Worm (Caenorhabditis elegans) whole organism, early embryonic: ENCODE measurements around the gene C06B3.1.
"Not testable (repeated sequence)": the region's sequence is repeated elsewhere in the genome, so short reads cannot be mapped to it uniquely, and the experiment has no call there.

Experiments
- B0310.2 ChIP-seq: sonication (generic microtip); optimal IDR thresholded peaks from 2 replicates; lab custom pipeline; 2016; ENCODE audit warnings: mild to moderate bottlenecking, missing genetic modification characterization, missing compliant biosample characterization
- F13C5.2 ChIP-seq: sonication (generic microtip); optimal IDR thresholded peaks from 2 replicates; lab custom pipeline; 2017; ENCODE audit warnings: mild to moderate bottlenecking, missing genetic modification characterization, inconsistent platforms, missing compliant biosample characterization
- aly-1 ChIP-seq: sonication (generic microtip); optimal IDR thresholded peaks from 2 replicates; lab custom pipeline; 2016; ENCODE audit warnings: missing genetic modification characterization, missing compliant biosample characterization
- ama-1 ChIP-seq: fragments of 150-350 bp; optimal IDR thresholded peaks from 2 replicates; lab custom pipeline; 2014
- ceh-13 ChIP-seq: fragments of 200-800 bp; sonication (Bioruptor generic); optimal IDR thresholded peaks from 2 replicates; lab custom pipeline; 2018; ENCODE audit warnings: mild to moderate bottlenecking, missing genetic modification characterization, missing compliant biosample characterization
- ets-7 ChIP-seq: sonication (generic microtip); optimal IDR thresholded peaks from 2 replicates; lab custom pipeline; 2016; ENCODE audit warnings: missing genotype, missing genetic modification characterization, missing compliant biosample characterization
- flt-1 ChIP-seq: fragments of 200-800 bp; sonication (Bioruptor generic); IDR thresholded peaks from 2 replicates; pipeline ENCODE4 v1.3.6; 2022; ENCODE audit warnings: missing genetic modification characterization, missing compliant biosample characterization
- hnd-1 ChIP-seq: sonication (generic microtip); optimal IDR thresholded peaks from 2 replicates; lab custom pipeline; 2016; ENCODE audit warnings: missing genetic modification characterization, missing compliant biosample characterization
- scrt-1 ChIP-seq: fragments of 200-800 bp; sonication (Bioruptor generic); IDR thresholded peaks from 2 replicates; pipeline ENCODE4 v1.3.6; 2022; ENCODE audit warnings: missing genetic modification characterization, missing compliant biosample characterization
- tbx-11 ChIP-seq: fragments of 200-800 bp; sonication (Bioruptor generic); IDR thresholded peaks from 2 replicates; pipeline ENCODE4 v1.3.6; 2022; ENCODE audit warnings: missing genetic modification characterization, missing compliant biosample characterization
- tbx-37 ChIP-seq: fragments of 200-800 bp; sonication (Bioruptor generic); conservative IDR thresholded peaks from 2 replicates; pipeline ENCODE4 v1.3.6; 2022; ENCODE audit warnings: missing genetic modification reagents, missing genetic modification characterization, missing compliant biosample characterization

DNA sequence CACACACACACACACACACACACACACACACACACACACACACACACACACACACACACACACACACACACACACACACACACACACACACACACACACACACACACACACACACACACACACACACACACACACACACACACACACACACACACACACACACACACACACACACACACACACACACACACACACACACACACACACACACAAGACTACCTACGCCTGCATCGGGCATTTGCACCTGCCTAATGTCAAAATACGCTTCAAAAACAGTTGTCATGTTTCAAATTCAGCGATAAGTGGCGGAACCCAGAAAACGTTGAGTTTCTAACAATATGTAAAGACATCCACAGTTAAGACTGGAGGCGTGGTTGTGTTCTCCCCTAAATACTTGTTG, 33.7 kb upstream of the C06B3.1 start:
- TF ChIP-seq ceh-13; ama-1 (lab: Kevin White, UChicago); tbx-37 (GFP tag; lab: Robert Waterston, UW); flt-1 (GFP tag; lab: Robert Waterston, UW); hnd-1 (tag; lab: Kevin White, UChicago); scrt-1; ets-7 (tag; lab: Kevin White, UChicago); tbx-11 (GFP tag; lab: Robert Waterston, UW); aly-1 (tag; lab: Kevin White, UChicago); F13C5.2 (tag; lab: Kevin White, UChicago): not testable (repeated sequence)
- TF ChIP-seq B0310.2 (tag; lab: Kevin White, UChicago): peak; percentile 10
